Worm (Caenorhabditis elegans): ENCODE measurements around the gene F26D2.3.

ce11 chrV:16405366-16405765 lies 2.4 kb upstream of the F26D2.3 start:
- TF ChIP-seq T22C8.4 (GFP tag; IDR thresholded peaks at IDR 0.05) (no peak), ref-1 (GFP tag; conservative IDR thresholded peaks at IDR 0.05) (no peak)

Measured in whole organism, midembryonic.